Worm (Caenorhabditis elegans) whole organism, L1 larva: ENCODE results near the gene ttr-19.

Source experiments
- lsy-2 ChIP-seq, 2 experiments: fragments of 150-350 bp; optimal IDR thresholded peaks; 2 replicates each; lab custom pipeline; 2014; ENCODE audit warnings: missing biosample characterization in 2 of 2, missing genetic modification characterization in 2 of 2
- zip-4 ChIP-seq: fragments of 200-800 bp; sonication (Bioruptor generic); optimal IDR thresholded peaks from 2 replicates; lab custom pipeline; 2018; ENCODE audit warnings: mild to moderate bottlenecking, missing genetic modification characterization, moderate library complexity, missing compliant biosample characterization

DNA sequence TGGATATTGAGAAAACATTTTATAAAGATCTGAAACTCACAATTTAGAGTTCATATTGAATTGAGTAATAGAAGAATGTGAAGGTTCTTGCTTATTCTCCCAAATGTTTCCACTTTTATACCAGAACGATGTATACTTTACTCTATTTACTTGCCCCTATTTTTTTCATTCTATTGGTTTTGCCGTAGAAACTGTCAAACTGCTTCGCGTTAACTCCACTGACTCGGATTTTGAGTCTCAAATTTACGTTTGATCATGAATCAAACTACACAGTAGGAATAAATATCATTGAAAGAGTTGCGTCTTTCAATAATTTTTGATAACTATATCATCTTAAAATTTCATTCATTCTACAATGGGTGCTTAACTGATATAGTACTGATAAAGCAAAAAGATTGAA, 12.6 kb upstream of the ttr-19 start, which contains the start of gene fipr-8:
- TF ChIP-seq zip-4 (no peak), lsy-2 (tag; optimal IDR thresholded peaks at IDR 0.05; lab: Kevin White, UChicago) (no peak)
